Fruit fly (Drosophila melanogaster) whole organism, adult: ENCODE results near the gene zetaCOP.

Source experiments
- CG11617 ChIP-seq: fragments of 200-800 bp; sonication (Bioruptor generic); optimal IDR thresholded peaks from 2 replicates; lab custom pipeline; 2017; ENCODE audit warnings: mild to moderate bottlenecking, missing biosample characterization, missing genetic modification reagents, missing genetic modification characterization
- CG12768 ChIP-seq: fragments of 200-800 bp; sonication (Bioruptor generic); optimal IDR thresholded peaks from 2 replicates; lab custom pipeline; 2017; ENCODE audit warnings: missing biosample characterization, missing genetic modification characterization, mild to moderate bottlenecking, moderate library complexity, missing genetic modification reagents
- CG14711 ChIP-seq: fragments of 200-800 bp; sonication (Bioruptor generic); optimal IDR thresholded peaks from 2 replicates; lab custom pipeline; 2018; ENCODE audit warnings: missing biosample characterization, mild to moderate bottlenecking, missing genetic modification characterization, moderate library complexity
- CG1620 ChIP-seq: fragments of 200-800 bp; sonication (Bioruptor generic); optimal IDR thresholded peaks from 2 replicates; lab custom pipeline; 2016; ENCODE audit warnings: missing biosample characterization, missing genetic modification characterization
- CG33017 ChIP-seq: fragments of 200-800 bp; sonication (Bioruptor generic); optimal IDR thresholded peaks from 2 replicates; lab custom pipeline; 2018; ENCODE audit warnings: missing biosample characterization, mild to moderate bottlenecking, missing genetic modification characterization, moderate library complexity
- CG5204 ChIP-seq: fragments of 200-800 bp; sonication (Bioruptor generic); optimal IDR thresholded peaks from 2 replicates; lab custom pipeline; 2016; ENCODE audit warnings: missing biosample characterization, missing genetic modification characterization
- CG7045 ChIP-seq: fragments of 200-800 bp; sonication (Bioruptor generic); optimal IDR thresholded peaks from 2 replicates; lab custom pipeline; 2017; ENCODE audit warnings: missing biosample characterization, mild to moderate bottlenecking, missing genetic modification characterization
- CG7101 ChIP-seq: fragments of 200-800 bp; sonication (Bioruptor generic); optimal IDR thresholded peaks from 2 replicates; lab custom pipeline; 2018; ENCODE audit warnings: missing biosample characterization, mild to moderate bottlenecking, missing genetic modification characterization, moderate library complexity
- Clk ChIP-seq: fragments of 200-800 bp; sonication (Bioruptor generic); optimal IDR thresholded peaks from 2 replicates; lab custom pipeline; 2017; ENCODE audit warnings: missing biosample characterization, missing genetic modification characterization
- Crg-1 ChIP-seq: fragments of 200-800 bp; sonication (Bioruptor generic); optimal IDR thresholded peaks from 2 replicates; lab custom pipeline; 2016; ENCODE audit warnings: missing biosample characterization, missing genetic modification characterization
- Hr96 ChIP-seq: fragments of 200-800 bp; sonication (Bioruptor generic); optimal IDR thresholded peaks from 2 replicates; lab custom pipeline; 2016; ENCODE audit warnings: missing biosample characterization, missing genetic modification characterization
- Mnt ChIP-seq: fragments of 200-800 bp; sonication (Bioruptor generic); optimal IDR thresholded peaks from 2 replicates; lab custom pipeline; 2016; ENCODE audit warnings: missing biosample characterization, mild to moderate bottlenecking, missing genetic modification characterization
- bab1 ChIP-seq: fragments of 200-800 bp; sonication (Bioruptor generic); optimal IDR thresholded peaks from 3 replicates; lab custom pipeline; 2019; ENCODE audit warnings: missing biosample characterization, mild to moderate bottlenecking, missing genetic modification characterization, moderate library complexity
- cic ChIP-seq: fragments of 200-800 bp; sonication (Bioruptor generic); optimal IDR thresholded peaks from 2 replicates; lab custom pipeline; 2017; ENCODE audit warnings: missing biosample characterization, mild to moderate bottlenecking, missing genetic modification characterization, moderate library complexity
- cnc ChIP-seq, 2 experiments: fragments of >200 bp; optimal IDR thresholded peaks; 2 replicates each; lab custom pipeline; 2017
- kay ChIP-seq: fragments of 200-800 bp; sonication (Bioruptor generic); peaks from one replicate; lab custom pipeline; 2016; ENCODE audit warnings: missing biosample characterization, missing genetic modification characterization, borderline replicate concordance
- ovo ChIP-seq: fragments of 200-800 bp; sonication (Bioruptor generic); optimal IDR thresholded peaks from 2 replicates; lab custom pipeline; 2016; ENCODE audit warnings: missing biosample characterization, missing genetic modification characterization
- pad ChIP-seq: fragments of 200-800 bp; sonication (Bioruptor generic); optimal IDR thresholded peaks from 3 replicates; lab custom pipeline; 2017; ENCODE audit warnings: missing biosample characterization, missing genetic modification characterization, mild to moderate bottlenecking, moderate library complexity, missing genetic modification reagents
- tj ChIP-seq: fragments of 200-800 bp; sonication (Bioruptor generic); optimal IDR thresholded peaks from 3 replicates; lab custom pipeline; 2017; ENCODE audit warnings: missing biosample characterization, mild to moderate bottlenecking, missing genetic modification characterization, moderate library complexity
- toe ChIP-seq: fragments of 200-800 bp; sonication (Bioruptor generic); optimal IDR thresholded peaks from 2 replicates; lab custom pipeline; 2016; ENCODE audit warnings: missing biosample characterization, missing genetic modification characterization

zetaCOP gene

DNA sequence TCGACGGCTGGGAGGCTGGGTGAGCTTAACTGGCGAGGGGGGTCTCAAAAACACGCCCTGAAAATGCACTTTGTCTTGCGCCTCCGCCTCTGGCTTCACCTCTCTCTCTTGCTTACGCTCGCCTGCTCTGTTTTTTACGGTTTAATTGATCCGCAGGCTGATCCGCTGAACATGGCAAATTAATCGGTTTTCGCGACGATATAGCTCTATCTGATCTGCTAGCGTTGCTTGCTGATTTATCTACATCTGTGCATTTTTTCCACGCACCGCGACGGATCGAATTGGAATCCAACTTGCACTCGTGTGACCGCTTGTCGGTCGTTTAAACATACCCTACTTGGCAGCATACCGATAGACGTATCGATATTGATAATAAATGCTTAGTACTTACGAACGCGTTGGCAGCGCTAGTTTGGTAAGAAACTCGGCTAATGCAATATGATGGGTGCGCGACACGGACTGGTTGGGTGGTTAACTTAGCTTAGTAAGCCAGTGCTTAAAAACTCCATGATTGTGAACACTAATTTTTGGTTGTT, 25.7 kb downstream of the zetaCOP start, which contains the start of gene Abl:
Gene Abl (minus strand): TSS at position 305 of the 536 bp plus-strand sequence.
- peak; percentile 64 for TF ChIP-seq tj (GFP tag; lab: Kevin White, UChicago)
- TF ChIP-seq CG7045, result peak; percentile 32
- TF ChIP-seq Mnt, result peak; percentile 56
- peak; percentile 58 for TF ChIP-seq toe
- peak; percentile 22 for TF ChIP-seq CG11617 (GFP tag; lab: Kevin White, UChicago)
- no peak for TF ChIP-seq CG5204 (GFP tag; lab: Kevin White, UChicago)
- no peak for TF ChIP-seq kay
- peak; percentile 40 for TF ChIP-seq CG33017 (tag; lab: Kevin White, UChicago)
- TF ChIP-seq cic (GFP tag; lab: Kevin White, UChicago), result peak; percentile 54
- TF ChIP-seq cnc (optimal IDR thresholded peaks at IDR 0.05; lab: Kevin White, UChicago), result no peak
- TF ChIP-seq Hr96 (GFP tag; lab: Kevin White, UChicago), result peak; percentile 74
- peak; percentile 76 for TF ChIP-seq CG12768 (GFP tag; lab: Kevin White, UChicago)
- TF ChIP-seq Clk (GFP tag; lab: Kevin White, UChicago), result peak; percentile 71
- peak; percentile 66 for TF ChIP-seq ovo
- TF ChIP-seq bab1, result peak; percentile 87
- peak; percentile 85 for TF ChIP-seq CG1620 (GFP tag; lab: Kevin White, UChicago)
- peak; percentile 67 for TF ChIP-seq CG14711 (tag; lab: Kevin White, UChicago)
- peak; percentile 75 for TF ChIP-seq CG7101 (tag; lab: Kevin White, UChicago)
- TF ChIP-seq Crg-1 (GFP tag; lab: Kevin White, UChicago), result peak; percentile 91
- peak; percentile 76 for TF ChIP-seq pad (GFP tag; lab: Kevin White, UChicago)

DNA sequence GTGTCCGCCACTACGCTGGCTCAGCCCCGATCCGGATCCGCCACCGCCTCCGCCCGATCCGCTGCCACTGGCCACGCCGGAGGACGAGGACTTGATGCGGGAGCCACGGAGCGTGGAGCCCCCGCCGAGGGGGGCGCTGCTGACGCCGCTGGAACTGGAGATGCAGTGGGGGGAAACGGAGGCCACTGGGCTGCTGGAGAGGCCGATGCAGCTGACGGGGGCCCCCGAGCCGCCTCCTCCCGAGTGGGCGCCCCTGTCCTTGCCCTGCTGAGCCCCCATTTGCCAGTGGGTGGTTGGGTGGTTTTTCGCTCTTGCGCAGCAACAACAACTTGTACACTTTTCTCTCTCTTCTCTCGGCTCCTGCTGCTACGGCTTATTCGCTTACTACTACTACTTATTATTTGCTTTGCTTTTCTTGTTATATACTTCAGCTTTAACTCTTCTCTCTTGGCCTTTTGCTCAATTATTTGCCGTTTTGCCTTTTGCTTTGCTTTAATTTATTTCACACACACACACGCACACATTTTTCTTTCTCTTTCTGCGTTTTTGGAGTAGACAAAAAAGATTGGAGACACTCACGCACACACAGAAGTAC, 26.4 kb downstream of the zetaCOP start:
- TF ChIP-seq Clk (GFP tag; lab: Kevin White, UChicago), result no peak
- TF ChIP-seq CG5204 (GFP tag; lab: Kevin White, UChicago), result no peak
- TF ChIP-seq CG12768 (GFP tag; lab: Kevin White, UChicago), result no peak
- TF ChIP-seq CG1620 (GFP tag; lab: Kevin White, UChicago), result no peak
- no peak for TF ChIP-seq ovo
- no peak for TF ChIP-seq pad (GFP tag; lab: Kevin White, UChicago)
- TF ChIP-seq cnc (optimal IDR thresholded peaks at IDR 0.05; lab: Kevin White, UChicago), result no peak
- TF ChIP-seq CG33017 (tag; lab: Kevin White, UChicago), result no peak

DNA sequence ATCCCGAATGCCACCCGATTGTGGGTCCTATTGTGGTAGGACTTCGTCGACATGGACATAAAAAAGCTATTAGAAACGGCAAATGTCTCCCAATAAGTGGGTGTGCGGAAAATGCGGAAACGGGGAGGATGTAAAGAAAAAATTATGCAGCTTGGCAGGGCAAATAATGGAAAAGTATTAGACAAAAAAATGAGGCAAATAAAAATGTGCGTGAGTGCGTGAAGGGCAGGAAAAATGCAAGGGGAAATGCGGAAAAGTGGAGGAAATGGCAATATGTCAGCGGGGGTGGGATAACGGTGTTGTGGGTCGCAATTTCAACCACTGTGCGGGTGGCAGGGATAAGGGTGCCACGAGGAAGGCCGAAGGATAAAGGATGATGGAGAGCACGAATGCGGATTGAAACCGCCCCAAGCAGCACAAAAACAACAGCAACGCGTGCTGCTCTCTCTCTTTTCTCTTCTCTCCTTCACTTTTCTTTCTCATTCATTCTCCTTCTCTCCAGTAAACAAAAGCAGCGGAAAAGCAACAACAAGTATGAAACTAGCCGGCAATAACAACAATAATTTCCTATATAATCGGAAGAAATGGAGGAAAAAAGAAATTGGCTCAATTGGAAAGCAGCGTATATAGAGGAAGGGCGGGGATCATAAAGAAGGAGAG, 27.9 kb downstream of the zetaCOP start:
- TF ChIP-seq CG5204 (GFP tag; lab: Kevin White, UChicago) (no peak), toe (no peak), CG11617 (GFP tag; lab: Kevin White, UChicago) (no peak), cnc (optimal IDR thresholded peaks at IDR 0.05; lab: Kevin White, UChicago) (no peak), CG12768 (GFP tag; lab: Kevin White, UChicago) (no peak), CG14711 (tag; lab: Kevin White, UChicago) (no peak), pad (GFP tag; lab: Kevin White, UChicago) (no peak), CG1620 (GFP tag; lab: Kevin White, UChicago) (no peak), tj (GFP tag; lab: Kevin White, UChicago) (no peak), Clk (GFP tag; lab: Kevin White, UChicago) (no peak), bab1 (no peak), CG7045 (no peak), ovo (no peak)

DNA sequence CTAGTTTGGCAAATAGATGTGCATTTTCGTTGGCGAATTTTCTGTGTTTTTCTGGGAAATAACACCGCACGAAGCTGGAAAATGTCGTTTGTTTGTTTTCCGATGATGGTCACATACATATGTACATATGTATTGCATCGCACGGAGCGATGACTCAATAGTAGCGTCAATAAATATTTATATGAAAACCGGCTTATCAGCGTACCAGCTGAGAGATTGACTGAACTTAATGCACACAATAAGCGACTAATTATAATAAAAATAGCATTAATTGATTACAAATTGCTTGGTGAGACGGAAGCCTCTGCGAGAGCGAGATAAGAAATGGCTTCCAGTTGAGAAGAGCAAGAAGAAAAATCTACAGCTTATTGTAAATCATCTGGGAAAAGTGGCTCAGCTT, 28.9 kb downstream of the zetaCOP start:
- TF ChIP-seq Mnt (no peak), CG5204 (GFP tag; lab: Kevin White, UChicago) (no peak), Crg-1 (GFP tag; lab: Kevin White, UChicago) (no peak), kay (peak; percentile 81)

DNA sequence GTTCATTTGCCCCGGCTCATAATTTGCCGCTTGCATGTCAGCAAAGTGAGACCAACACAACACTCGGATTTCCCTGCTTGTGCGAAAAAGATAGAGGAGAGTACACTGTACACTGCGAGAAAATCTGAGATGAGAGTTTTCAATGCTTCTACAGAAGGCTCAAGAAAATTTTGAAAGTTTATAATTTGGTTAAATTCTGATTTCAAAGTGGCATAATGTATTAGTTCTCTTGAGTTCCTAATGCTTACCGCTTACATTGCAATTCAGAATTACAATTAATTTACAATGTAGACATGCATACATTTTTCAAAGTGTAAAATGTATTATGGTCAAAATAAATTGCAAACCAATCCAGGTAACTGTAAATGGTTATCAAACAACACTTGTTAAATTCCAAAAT, 30.4 kb downstream of the zetaCOP start:
- TF ChIP-seq CG7101 (tag; lab: Kevin White, UChicago), result no peak
- TF ChIP-seq CG12768 (GFP tag; lab: Kevin White, UChicago), result no peak
- no peak for TF ChIP-seq CG5204 (GFP tag; lab: Kevin White, UChicago)
- TF ChIP-seq bab1, result peak; percentile 70
- no peak for TF ChIP-seq CG14711 (tag; lab: Kevin White, UChicago)
- no peak for TF ChIP-seq Clk (GFP tag; lab: Kevin White, UChicago)
- TF ChIP-seq tj (GFP tag; lab: Kevin White, UChicago), result peak; percentile 82

DNA sequence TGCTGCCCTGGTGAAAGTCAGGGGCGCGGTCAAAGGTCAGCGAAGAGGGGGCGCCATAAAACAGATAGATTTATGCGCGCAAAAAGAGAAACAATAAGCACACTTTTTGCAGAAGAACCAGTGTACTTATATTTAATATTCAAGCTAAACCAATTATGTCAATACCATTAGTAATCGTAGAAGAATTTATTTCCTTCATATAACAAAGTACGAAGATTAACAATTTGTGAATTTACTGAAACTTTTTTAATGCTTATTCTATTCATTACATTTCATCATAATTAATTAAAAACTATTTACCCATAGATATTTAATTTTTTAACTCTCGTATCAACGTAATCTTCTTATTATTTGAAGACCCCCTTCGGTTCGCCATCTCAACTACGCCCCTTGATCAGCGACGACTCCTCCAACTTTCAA, 31.3 kb downstream of the zetaCOP start:
- TF ChIP-seq CG5204 (GFP tag; lab: Kevin White, UChicago), result no peak

DNA sequence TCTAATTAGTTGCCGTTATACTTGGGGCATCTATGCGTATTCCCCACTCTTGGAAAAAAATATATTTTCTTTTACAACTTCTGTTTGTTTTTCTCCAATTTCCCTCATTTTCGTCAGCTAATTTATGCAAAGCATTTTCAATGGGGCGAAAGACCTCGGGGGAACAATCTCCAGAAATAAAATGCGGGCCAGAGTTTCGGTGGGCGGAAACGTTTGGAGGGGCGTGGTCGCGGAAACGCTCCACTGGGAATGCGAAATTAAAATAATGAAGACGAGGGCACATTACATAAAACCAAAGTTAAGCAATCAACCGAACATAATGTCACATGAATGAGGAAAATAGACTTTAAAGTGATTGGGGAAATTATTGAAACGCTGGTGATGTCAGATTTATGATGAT, 32.3 kb downstream of the zetaCOP start:
- TF ChIP-seq CG12768 (GFP tag; lab: Kevin White, UChicago) (no peak), CG11617 (GFP tag; lab: Kevin White, UChicago) (no peak), tj (GFP tag; lab: Kevin White, UChicago) (no peak), Mnt (no peak), cic (GFP tag; lab: Kevin White, UChicago) (no peak), CG14711 (tag; lab: Kevin White, UChicago) (no peak), ovo (no peak), CG5204 (GFP tag; lab: Kevin White, UChicago) (no peak), toe (no peak), CG7045 (no peak), bab1 (no peak), Crg-1 (GFP tag; lab: Kevin White, UChicago) (no peak), CG7101 (tag; lab: Kevin White, UChicago) (no peak), CG1620 (GFP tag; lab: Kevin White, UChicago) (no peak), Clk (GFP tag; lab: Kevin White, UChicago) (no peak), pad (GFP tag; lab: Kevin White, UChicago) (no peak)
